Worm (Caenorhabditis elegans) whole organism, young adult: ENCODE results near the gene F11D11.6.

Experiments used
- B0336.3 ChIP-seq: fragments of 200-800 bp; sonication (Bioruptor generic); IDR thresholded peaks from 2 replicates; pipeline ENCODE4 v1.3.6; 2022; ENCODE audit warnings: missing genetic modification characterization, missing compliant biosample characterization
- C06A6.2 ChIP-seq: fragments of 200-800 bp; sonication (Bioruptor generic); conservative IDR thresholded peaks from 2 replicates; pipeline ENCODE4 v1.3.6; 2022; ENCODE audit warnings: missing genetic modification characterization, missing compliant biosample characterization
- D2030.7 ChIP-seq: fragments of 200-800 bp; sonication (Bioruptor generic); IDR thresholded peaks from 2 replicates; pipeline ENCODE4 v1.3.6; 2022; ENCODE audit warnings: missing genetic modification reagents, missing genetic modification characterization, missing compliant biosample characterization
- F55B11.4 ChIP-seq: sonication (generic microtip); optimal IDR thresholded peaks from 2 replicates; lab custom pipeline; 2016; ENCODE audit warnings: missing compliant biosample characterization, missing genetic modification characterization, borderline replicate concordance; ENCODE audit not compliant: insufficient read depth
- F57C9.4 ChIP-seq: sonication (generic microtip); optimal IDR thresholded peaks from 2 replicates; lab custom pipeline; 2017; ENCODE audit warnings: mild to moderate bottlenecking, missing genetic modification characterization, missing compliant biosample characterization
- T07F8.4 ChIP-seq: sonication (generic microtip); optimal IDR thresholded peaks from 2 replicates; lab custom pipeline; 2016; ENCODE audit warnings: mild to moderate bottlenecking, missing genetic modification characterization, moderate library complexity, missing compliant biosample characterization
- T26A5.8 ChIP-seq: sonication (generic microtip); optimal IDR thresholded peaks from 2 replicates; lab custom pipeline; 2016; ENCODE audit warnings: missing genetic modification characterization, missing compliant biosample characterization
- bed-2 ChIP-seq: fragments of 200-800 bp; sonication (Bioruptor generic); IDR thresholded peaks from 2 replicates; pipeline ENCODE4 v1.3.6; 2022; ENCODE audit warnings: missing genetic modification reagents, missing genetic modification characterization, missing compliant biosample characterization
- ccch-3 ChIP-seq: fragments of 200-800 bp; sonication (Bioruptor generic); optimal IDR thresholded peaks from 2 replicates; lab custom pipeline; 2018; ENCODE audit warnings: mild to moderate bottlenecking, missing genetic modification characterization, missing compliant biosample characterization
- ceh-100 ChIP-seq: fragments of 200-800 bp; sonication (Bioruptor generic); IDR thresholded peaks from 2 replicates; pipeline ENCODE4 v1.3.6; 2022; ENCODE audit warnings: missing genetic modification reagents, missing genetic modification characterization, missing compliant biosample characterization
- ceh-79 ChIP-seq: sonication (generic microtip); optimal IDR thresholded peaks from 2 replicates; lab custom pipeline; 2017; ENCODE audit warnings: mild to moderate bottlenecking, missing genetic modification characterization, missing compliant biosample characterization
- chd-7 ChIP-seq: sonication (generic microtip); optimal IDR thresholded peaks from 2 replicates; lab custom pipeline; 2016; ENCODE audit warnings: mild to moderate bottlenecking, missing genetic modification characterization, moderate library complexity, missing compliant biosample characterization
- efl-1 ChIP-seq: fragments of 150-350 bp; optimal IDR thresholded peaks from 2 replicates; lab custom pipeline; 2014; ENCODE audit warnings: missing biosample characterization, missing genetic modification reagents, missing genetic modification characterization
- egl-18 ChIP-seq: fragments of 200-800 bp; sonication (Bioruptor generic); IDR thresholded peaks from 2 replicates; pipeline ENCODE4 v1.3.6; 2022; ENCODE audit warnings: missing genetic modification reagents, missing genetic modification characterization, missing compliant biosample characterization
- egrh-3 ChIP-seq: fragments of 200-800 bp; sonication (Bioruptor generic); IDR thresholded peaks from 2 replicates; pipeline ENCODE4 v1.3.6; 2022; ENCODE audit warnings: missing genetic modification reagents, missing genetic modification characterization, missing compliant biosample characterization
- hrde-1 ChIP-seq: sonication (generic microtip); optimal IDR thresholded peaks from 2 replicates; lab custom pipeline; 2016; ENCODE audit warnings: missing genetic modification characterization, mild to moderate bottlenecking, missing compliant biosample characterization, moderate library complexity, missing genotype, missing genetic modification reagents, borderline replicate concordance
- lin-26 ChIP-seq: fragments of 200-800 bp; sonication (Bioruptor generic); IDR thresholded peaks from 2 replicates; pipeline ENCODE4 v1.3.6; 2022; ENCODE audit warnings: missing genetic modification reagents, missing genetic modification characterization, missing compliant biosample characterization
- lin-40 ChIP-seq: sonication (generic microtip); optimal IDR thresholded peaks from 2 replicates; lab custom pipeline; 2016; ENCODE audit warnings: missing genetic modification characterization, mild to moderate bottlenecking, missing compliant biosample characterization, missing genotype, missing genetic modification reagents
- mxl-1 ChIP-seq: sonication (generic microtip); optimal IDR thresholded peaks from 2 replicates; lab custom pipeline; 2016; ENCODE audit warnings: missing genetic modification characterization, missing compliant biosample characterization
- nfya-2 ChIP-seq: fragments of 200-800 bp; sonication (Bioruptor generic); IDR thresholded peaks from 2 replicates; pipeline ENCODE4 v1.3.6; 2022; ENCODE audit warnings: missing genetic modification reagents, missing genetic modification characterization, missing compliant biosample characterization
- nfyb-1 ChIP-seq: fragments of 200-800 bp; sonication (Bioruptor generic); IDR thresholded peaks from 2 replicates; pipeline ENCODE4 v1.3.6; 2022; ENCODE audit warnings: missing genetic modification reagents, missing genetic modification characterization, missing compliant biosample characterization
- nhr-27 ChIP-seq: fragments of 200-800 bp; sonication (Bioruptor generic); optimal IDR thresholded peaks from 2 replicates; lab custom pipeline; 2018; ENCODE audit warnings: mild to moderate bottlenecking, missing genetic modification characterization, moderate library complexity, missing compliant biosample characterization
- pbrm-1 ChIP-seq: fragments of 200-800 bp; sonication (Bioruptor generic); IDR thresholded peaks from 2 replicates; pipeline ENCODE4 v1.3.6; 2022; ENCODE audit warnings: missing genetic modification reagents, missing genetic modification characterization, missing compliant biosample characterization
- rec-8 ChIP-seq, 2 experiments: sonication (generic microtip); optimal IDR thresholded peaks; 2 replicates each; lab custom pipeline; 2016; ENCODE audit warnings: mild to moderate bottlenecking in 2 of 2, missing genetic modification characterization in 2 of 2, missing genetic modification reagents in 2 of 2, missing genotype in 2 of 2, missing biosample characterization in 1 of 2, missing compliant biosample characterization in 1 of 2, moderate library complexity in 1 of 2
- rpc-1 ChIP-seq, 2 experiments: fragments of 150-350 bp in 1 of 2; sonication (generic microtip) in 1 of 2; optimal IDR thresholded peaks; 2 replicates each; lab custom pipeline; 2014 to 2018; ENCODE audit warnings: missing biosample characterization in 1 of 2, missing genetic modification characterization in 1 of 2, missing genetic modification reagents in 1 of 2, missing genotype in 1 of 2
- snpc-1.1 ChIP-seq: sonication (generic microtip); optimal IDR thresholded peaks from 2 replicates; lab custom pipeline; 2017; ENCODE audit warnings: missing genetic modification characterization, mild to moderate bottlenecking, missing compliant biosample characterization, antibody characterized with exemption, moderate library complexity, missing genotype, missing genetic modification reagents; ENCODE audit not compliant: insufficient read depth
- snpc-4 ChIP-seq, 5 experiments: fragments of 150-350 bp in 1 of 5; sonication (generic microtip) in 4 of 5; optimal IDR thresholded peaks; 2 replicates each; lab custom pipeline; 2014 to 2018; ENCODE audit warnings: missing genetic modification characterization in 5 of 5, missing biosample characterization in 3 of 5, antibody characterized with exemption in 2 of 5, mild to moderate bottlenecking in 2 of 5, missing compliant biosample characterization in 2 of 5, missing genotype in 2 of 5, moderate library complexity in 2 of 5, missing genetic modification reagents in 1 of 5
- sptf-2 ChIP-seq: fragments of 200-800 bp; sonication (Bioruptor generic); optimal IDR thresholded peaks from 2 replicates; lab custom pipeline; 2018; ENCODE audit warnings: mild to moderate bottlenecking, missing genetic modification characterization, missing compliant biosample characterization
- unc-62 ChIP-seq: fragments of 150-350 bp; optimal IDR thresholded peaks from 2 replicates; lab custom pipeline; 2014; ENCODE audit warnings: missing biosample characterization, missing genetic modification reagents, missing genetic modification characterization
- zfh-2 ChIP-seq: fragments of 200-800 bp; sonication (Bioruptor generic); conservative IDR thresholded peaks from 2 replicates; pipeline ENCODE4 v1.3.6; 2022; ENCODE audit warnings: missing genetic modification reagents, missing genetic modification characterization, missing compliant biosample characterization
- ztf-28 ChIP-seq: fragments of 200-800 bp; sonication (Bioruptor generic); IDR thresholded peaks from 2 replicates; pipeline ENCODE4 v1.3.6; 2022; ENCODE audit warnings: missing genetic modification reagents, missing genetic modification characterization, missing compliant biosample characterization

F11D11.6 gene

ce11 chrV:18733942-18734341, 19.0 kb downstream of the F11D11.6 start:
- TF ChIP-seq C06A6.2 (no peak), F55B11.4 (tag; lab: Kevin White, UChicago) (no peak), pbrm-1 (GFP tag; lab: Robert Waterston, UW) (no peak), egl-18 (GFP tag; lab: Robert Waterston, UW) (no peak), T26A5.8 (no peak), lin-40 (tag; lab: Kevin White, UChicago) (no peak), ceh-100 (no peak), F57C9.4 (tag; lab: Kevin White, UChicago) (no peak), T07F8.4 (no peak), ccch-3 (GFP tag; lab: Kevin White, UChicago) (no peak), lin-26 (GFP tag; lab: Robert Waterston, UW) (no peak), chd-7 (tag; lab: Kevin White, UChicago) (no peak), hrde-1 (tag; lab: Kevin White, UChicago) (no peak), mxl-1 (tag; lab: Kevin White, UChicago) (no peak), sptf-2 (GFP tag; lab: Kevin White, UChicago) (no peak), efl-1 (no peak), nhr-27 (tag; lab: Kevin White, UChicago) (no peak)

ce11 chrV:18731579-18732041, 21.3 kb downstream of the F11D11.6 start, which contains the start of the genes asp-18 and scl-19:
Gene asp-18 (minus strand): TSS chrV:18731679.
Gene scl-19 (plus strand): TSS chrV:18731991.
- TF ChIP-seq ceh-79 (no peak), nfya-2 (0 out of 2 replicates have a peak, but pooled peaks have one; percentile 24), rpc-1 (optimal IDR thresholded peaks at IDR 0.05; lab: Kevin White, UChicago) (no peak), rpc-1 (tag; optimal IDR thresholded peaks at IDR 0.05; lab: Kevin White, UChicago) (no peak), D2030.7 (no peak)

DNA sequence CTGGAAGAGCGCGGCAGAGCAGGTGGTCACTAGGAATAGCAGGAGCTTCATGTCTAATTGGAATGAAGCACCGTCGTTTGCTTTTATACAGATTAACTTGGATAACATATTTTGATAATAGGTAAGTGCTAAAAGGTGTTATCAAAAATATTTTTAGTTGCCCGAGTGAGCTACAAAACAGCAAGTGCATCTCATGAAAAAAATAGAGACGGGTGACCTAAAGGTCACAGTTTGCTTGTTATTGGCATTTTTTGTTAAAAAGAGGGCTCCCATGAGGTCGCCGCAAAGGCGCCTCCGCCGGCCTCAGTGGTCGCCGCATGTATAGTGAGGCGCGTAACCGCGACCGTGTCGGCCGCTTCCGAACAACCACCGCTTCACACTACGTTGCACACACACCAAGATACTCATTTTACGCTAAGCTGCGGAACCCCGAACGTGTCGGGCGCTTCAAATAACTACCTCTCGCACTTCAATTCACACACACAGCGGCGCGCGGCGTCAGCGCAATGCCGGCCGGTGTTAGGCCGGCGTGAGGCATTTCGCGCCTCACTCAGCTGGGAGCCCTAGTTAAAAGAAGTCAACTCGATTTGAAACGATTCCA, 23.5 kb downstream of the F11D11.6 start, which contains the start of gene asp-19:
Gene asp-19, minus strand, starts transcription at position 51 of the 601 bp plus-strand sequence.
- TF ChIP-seq bed-2 (no peak), B0336.3 (GFP tag; lab: Robert Waterston, UW) (no peak), lin-40 (tag; lab: Kevin White, UChicago) (no peak), nfyb-1 (GFP tag; lab: Robert Waterston, UW) (no peak), ceh-79 (no peak), zfh-2 (peak; percentile 65), unc-62 (no peak), snpc-4 (GFP tag; optimal IDR thresholded peaks at IDR 0.05; lab: Kevin White, UChicago) (no peak), snpc-4 (tag; optimal IDR thresholded peaks at IDR 0.05; lab: Kevin White, UChicago) (peak in 1 of 4 experiments; percentile 51), ztf-28 (GFP tag; lab: Robert Waterston, UW) (no peak), rec-8 (tag; optimal IDR thresholded peaks at IDR 0.05; lab: Kevin White, UChicago) (no peak)
- TF ChIP-seq, all 124 proteins: peak for 2

DNA sequence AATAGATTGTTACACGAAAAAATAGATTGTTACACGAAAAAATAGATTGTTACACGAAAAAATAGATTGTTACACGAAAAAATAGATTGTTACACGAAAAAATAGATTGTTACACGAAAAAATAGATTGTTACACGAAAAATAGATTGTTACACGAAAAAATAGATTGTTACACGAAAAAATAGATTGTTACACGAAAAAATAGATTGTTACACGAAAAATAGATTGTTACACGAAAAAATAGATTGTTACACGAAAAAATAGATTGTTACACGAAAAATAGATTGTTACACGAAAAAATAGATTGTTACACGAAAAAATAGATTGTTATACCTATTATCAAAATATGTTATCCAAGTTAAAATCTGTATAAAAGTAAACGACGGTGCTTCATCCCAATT, 24.6 kb downstream of the F11D11.6 start:
- TF ChIP-seq egrh-3 (GFP tag; lab: Robert Waterston, UW), result peak; percentile 93

DNA sequence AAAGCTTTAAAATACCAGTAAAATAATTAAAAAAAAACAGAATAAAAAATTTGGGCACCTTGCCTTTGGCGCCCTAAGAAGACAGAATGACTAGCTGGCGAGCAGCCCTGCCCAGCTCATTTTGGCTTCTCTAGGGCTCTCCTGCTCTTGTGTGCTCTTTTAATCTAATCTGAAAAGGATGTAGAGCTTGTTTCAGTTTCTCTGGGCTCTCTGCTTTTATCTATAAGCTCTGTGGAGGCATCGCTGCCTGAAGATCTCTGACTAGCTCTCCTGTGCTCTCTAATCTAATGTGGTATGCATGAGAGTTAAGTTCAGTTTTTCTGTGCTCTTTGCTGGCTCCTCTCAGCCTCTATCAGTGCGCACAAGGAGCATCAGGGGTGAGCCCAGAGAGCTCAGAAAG, 27.1 kb downstream of the F11D11.6 start:
- TF ChIP-seq zfh-2 (0 out of 2 replicates have a peak, but pooled peaks have one; percentile 23), snpc-1.1 (no peak)
